Worm (Caenorhabditis elegans) whole organism, late embryonic: ENCODE measurements around the gene F33A8.7.

Experiments
- C08G9.2 ChIP-seq: sonication (generic microtip); optimal IDR thresholded peaks from 2 replicates; lab custom pipeline; 2016; ENCODE audit warnings: mild to moderate bottlenecking, missing genetic modification characterization, moderate library complexity, missing compliant biosample characterization
- C38D4.7 ChIP-seq: fragments of 200-800 bp; sonication (Bioruptor generic); optimal IDR thresholded peaks from 2 replicates; lab custom pipeline; 2018; ENCODE audit warnings: mild to moderate bottlenecking, missing genetic modification characterization, moderate library complexity, missing compliant biosample characterization
- K02D7.2 ChIP-seq: sonication (generic microtip); optimal IDR thresholded peaks from 2 replicates; lab custom pipeline; 2017; ENCODE audit warnings: mild to moderate bottlenecking, missing genetic modification characterization, missing compliant biosample characterization
- K09A11.1 ChIP-seq: sonication (generic microtip); optimal IDR thresholded peaks from 2 replicates; lab custom pipeline; 2017; ENCODE audit warnings: antibody characterized with exemption, mild to moderate bottlenecking, missing genetic modification characterization, missing compliant biosample characterization; ENCODE audit not compliant: insufficient read depth
- Y22D7AL.16 ChIP-seq: sonication (generic microtip); optimal IDR thresholded peaks from 2 replicates; lab custom pipeline; 2016; ENCODE audit warnings: missing genetic modification characterization, missing compliant biosample characterization
- ama-1 ChIP-seq: fragments of 150-350 bp; optimal IDR thresholded peaks from 2 replicates; lab custom pipeline; 2014
- ceh-14 ChIP-seq: sonication (generic microtip); optimal IDR thresholded peaks from 2 replicates; lab custom pipeline; 2016; ENCODE audit warnings: missing genotype, missing genetic modification characterization, missing compliant biosample characterization
- ceh-18 ChIP-seq: sonication (generic microtip); optimal IDR thresholded peaks from 2 replicates; lab custom pipeline; 2016; ENCODE audit warnings: missing genetic modification characterization, missing compliant biosample characterization
- ceh-19 ChIP-seq: fragments of 200-800 bp; sonication (Bioruptor generic); optimal IDR thresholded peaks from 2 replicates; lab custom pipeline; 2018; ENCODE audit warnings: mild to moderate bottlenecking, missing genetic modification characterization, missing compliant biosample characterization
- ceh-22 ChIP-seq: sonication (generic microtip); optimal IDR thresholded peaks from 2 replicates; lab custom pipeline; 2017; ENCODE audit warnings: missing biosample characterization, missing genetic modification characterization
- ceh-31 ChIP-seq: sonication (generic microtip); optimal IDR thresholded peaks from 2 replicates; lab custom pipeline; 2016; ENCODE audit warnings: missing genetic modification characterization, missing compliant biosample characterization
- ceh-6 ChIP-seq: fragments of 200-800 bp; sonication (Bioruptor generic); optimal IDR thresholded peaks from 2 replicates; lab custom pipeline; 2018; ENCODE audit warnings: mild to moderate bottlenecking, missing genetic modification characterization, missing compliant biosample characterization
- ceh-9 ChIP-seq: sonication (generic microtip); optimal IDR thresholded peaks from 2 replicates; lab custom pipeline; 2016; ENCODE audit warnings: mild to moderate bottlenecking, missing genetic modification characterization, inconsistent platforms, missing compliant biosample characterization
- dmd-4 ChIP-seq: sonication (generic microtip); optimal IDR thresholded peaks from 2 replicates; lab custom pipeline; 2016; ENCODE audit warnings: borderline replicate concordance, missing genetic modification characterization, missing compliant biosample characterization
- dve-1 ChIP-seq: sonication (generic microtip); optimal IDR thresholded peaks from 2 replicates; lab custom pipeline; 2017; ENCODE audit warnings: antibody characterized with exemption, mild to moderate bottlenecking, missing genetic modification characterization, missing compliant biosample characterization
- elt-2 ChIP-seq: sonication (generic microtip); optimal IDR thresholded peaks from 2 replicates; lab custom pipeline; 2016; ENCODE audit warnings: missing genetic modification reagents, missing genetic modification characterization, missing compliant biosample characterization
- elt-4 ChIP-seq: sonication (generic microtip); optimal IDR thresholded peaks from 2 replicates; lab custom pipeline; 2016; ENCODE audit warnings: missing genetic modification characterization, missing compliant biosample characterization
- eyg-1 ChIP-seq: sonication (generic microtip); optimal IDR thresholded peaks from 2 replicates; lab custom pipeline; 2016; ENCODE audit warnings: missing genotype, missing genetic modification characterization, missing compliant biosample characterization
- fax-1 ChIP-seq: sonication (generic microtip); optimal IDR thresholded peaks from 2 replicates; lab custom pipeline; 2016; ENCODE audit warnings: missing genotype, missing genetic modification characterization, missing compliant biosample characterization
- fkh-6 ChIP-seq: sonication (generic microtip); optimal IDR thresholded peaks from 2 replicates; lab custom pipeline; 2016; ENCODE audit warnings: missing genetic modification characterization, missing compliant biosample characterization
- hlh-6 ChIP-seq: sonication (generic microtip); optimal IDR thresholded peaks from 2 replicates; lab custom pipeline; 2016; ENCODE audit warnings: missing genotype, missing genetic modification characterization, missing compliant biosample characterization
- lin-11 ChIP-seq: fragments of 200-800 bp; sonication (Bioruptor generic); optimal IDR thresholded peaks from 2 replicates; lab custom pipeline; 2018; ENCODE audit warnings: mild to moderate bottlenecking, missing genetic modification characterization, missing compliant biosample characterization
- madf-2 ChIP-seq: sonication (generic microtip); optimal IDR thresholded peaks from 2 replicates; lab custom pipeline; 2017; ENCODE audit warnings: missing genetic modification characterization, missing compliant biosample characterization
- mec-3 ChIP-seq: sonication (generic microtip); optimal IDR thresholded peaks from 2 replicates; lab custom pipeline; 2016; ENCODE audit warnings: borderline replicate concordance, missing genetic modification characterization, missing compliant biosample characterization
- nfya-1 ChIP-seq: sonication (generic microtip); optimal IDR thresholded peaks from 2 replicates; lab custom pipeline; 2017; ENCODE audit warnings: missing genetic modification characterization, mild to moderate bottlenecking, missing compliant biosample characterization, antibody characterized with exemption, moderate library complexity
- nhr-232 ChIP-seq: sonication (generic microtip); optimal IDR thresholded peaks from 2 replicates; lab custom pipeline; 2016; ENCODE audit warnings: missing genetic modification characterization, missing compliant biosample characterization
- npax-4 ChIP-seq: sonication (generic microtip); optimal IDR thresholded peaks from 2 replicates; lab custom pipeline; 2016; ENCODE audit warnings: missing genetic modification characterization, missing compliant biosample characterization
- pag-3 ChIP-seq: sonication (generic microtip); optimal IDR thresholded peaks from 2 replicates; lab custom pipeline; 2016; ENCODE audit warnings: missing compliant biosample characterization, missing genetic modification characterization, borderline replicate concordance
- pha-4 ChIP-seq: fragments of 150-350 bp; optimal IDR thresholded peaks from 2 replicates; lab custom pipeline; 2018; ENCODE audit warnings: missing biosample characterization, missing genetic modification reagents, missing genetic modification characterization
- ref-2 ChIP-seq: sonication (generic microtip); optimal IDR thresholded peaks from 2 replicates; lab custom pipeline; 2016; ENCODE audit warnings: missing genetic modification characterization, missing compliant biosample characterization
- rnt-1 ChIP-seq: sonication (generic microtip); optimal IDR thresholded peaks from 2 replicates; lab custom pipeline; 2016; ENCODE audit warnings: missing genetic modification characterization, missing compliant biosample characterization
- sdc-2 ChIP-seq: sonication (generic microtip); optimal IDR thresholded peaks from 2 replicates; lab custom pipeline; 2016; ENCODE audit warnings: missing genotype, missing genetic modification characterization, missing compliant biosample characterization
- sox-2 ChIP-seq: fragments of 200-800 bp; sonication (Bioruptor generic); IDR thresholded peaks from 2 replicates; pipeline ENCODE4 v1.3.6; 2022; ENCODE audit warnings: missing genetic modification reagents, missing genetic modification characterization, missing compliant biosample characterization
- sox-4 ChIP-seq: sonication (generic microtip); optimal IDR thresholded peaks from 2 replicates; lab custom pipeline; 2017; ENCODE audit warnings: mild to moderate bottlenecking, missing genetic modification characterization, inconsistent platforms, missing compliant biosample characterization
- syd-9 ChIP-seq: sonication (generic microtip); optimal IDR thresholded peaks from 2 replicates; lab custom pipeline; 2016; ENCODE audit warnings: mild to moderate bottlenecking, missing genetic modification characterization, moderate library complexity, missing compliant biosample characterization
- tbx-2 ChIP-seq: sonication (generic microtip); optimal IDR thresholded peaks from 2 replicates; lab custom pipeline; 2016; ENCODE audit warnings: missing genetic modification characterization, missing compliant biosample characterization
- tbx-7 ChIP-seq: sonication (generic microtip); optimal IDR thresholded peaks from 2 replicates; lab custom pipeline; 2016; ENCODE audit warnings: missing genotype, missing genetic modification characterization, missing compliant biosample characterization
- unc-42 ChIP-seq: sonication (generic microtip); optimal IDR thresholded peaks from 2 replicates; lab custom pipeline; 2016; ENCODE audit warnings: missing genotype, missing genetic modification characterization, missing compliant biosample characterization
- unc-55 ChIP-seq: sonication (generic microtip); optimal IDR thresholded peaks from 2 replicates; lab custom pipeline; 2017; ENCODE audit warnings: missing biosample characterization, missing genetic modification reagents, missing genetic modification characterization
- zip-5 ChIP-seq: sonication (generic microtip); optimal IDR thresholded peaks from 2 replicates; lab custom pipeline; 2016; ENCODE audit warnings: missing genetic modification characterization, missing compliant biosample characterization
- ztf-16 ChIP-seq: sonication (generic microtip); optimal IDR thresholded peaks from 2 replicates; lab custom pipeline; 2017; ENCODE audit warnings: missing genetic modification characterization, missing compliant biosample characterization

Gene F33A8.7

DNA sequence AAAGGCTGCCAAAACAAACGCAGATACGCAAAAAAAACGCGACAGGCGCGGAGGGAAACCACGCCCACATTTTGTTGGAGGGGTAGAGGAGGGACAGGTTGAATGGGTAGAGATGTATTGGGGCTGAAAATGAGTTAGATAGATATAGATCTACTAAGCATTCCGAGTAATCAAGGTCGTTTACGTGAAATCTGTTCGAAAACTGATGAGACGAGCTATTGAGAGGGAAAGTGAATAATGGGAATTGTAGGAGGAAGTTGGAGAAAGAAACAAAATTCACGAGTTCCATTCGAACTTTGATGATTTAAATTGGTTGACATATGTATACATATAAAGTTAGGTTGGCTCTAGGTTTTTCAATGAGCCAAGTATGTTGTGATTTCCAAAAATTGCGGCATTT is 8.6 kb downstream of the F33A8.7 start:
- TF ChIP-seq lin-11 (tag; lab: Kevin White, UChicago) (no peak), zip-5 (tag; lab: Kevin White, UChicago) (no peak), ceh-18 (tag; lab: Kevin White, UChicago) (no peak), pha-4 (no peak), dmd-4 (no peak), npax-4 (tag; lab: Kevin White, UChicago) (no peak), elt-2 (tag; lab: Kevin White, UChicago) (no peak), ceh-9 (no peak), nhr-232 (tag; lab: Kevin White, UChicago) (no peak)
- TF ChIP-seq, all 69 proteins: peak for 0

ce11 chrII:11016835-11016883 is 8.8 kb downstream of the F33A8.7 start, which contains the start of gene ram-2:
ram-2 (minus strand) TSS chrII:11016881.
- TF ChIP-seq unc-55 (GFP tag; lab: Kevin White, UChicago) (no peak), ama-1 (no peak)

ce11 chrII:11016435-11016834 is 9.0 kb downstream of the F33A8.7 start:
- TF ChIP-seq fkh-6 (tag; lab: Kevin White, UChicago) (no peak), Y22D7AL.16 (tag; lab: Kevin White, UChicago) (no peak), elt-2 (tag; lab: Kevin White, UChicago) (no peak)

ce11 chrII:11015734-11016133 is 9.7 kb downstream of the F33A8.7 start:
- TF ChIP-seq npax-4 (tag; lab: Kevin White, UChicago) = no peak
- peak; percentile 65 for TF ChIP-seq elt-4
- TF ChIP-seq ceh-22 (tag; lab: Kevin White, UChicago) = no peak
- no peak for TF ChIP-seq madf-2 (tag; lab: Kevin White, UChicago)
- no peak for TF ChIP-seq dve-1
- TF ChIP-seq hlh-6 = peak; percentile 43
- no peak for TF ChIP-seq ceh-18 (tag; lab: Kevin White, UChicago)
- peak; percentile 17 for TF ChIP-seq mec-3 (tag; lab: Kevin White, UChicago)
- TF ChIP-seq tbx-7 = no peak
- TF ChIP-seq pha-4 = no peak
- no peak for TF ChIP-seq eyg-1 (tag; lab: Kevin White, UChicago)
- TF ChIP-seq K09A11.1 (tag; lab: Kevin White, UChicago) = no peak
- TF ChIP-seq C38D4.7 (GFP tag; lab: Kevin White, UChicago) = no peak
- no peak for TF ChIP-seq ref-2
- no peak for TF ChIP-seq sox-4 (tag; lab: Kevin White, UChicago)
- no peak for TF ChIP-seq tbx-2
- TF ChIP-seq ceh-6 (GFP tag; lab: Kevin White, UChicago) = no peak
- no peak for TF ChIP-seq ceh-14 (tag; lab: Kevin White, UChicago)
- no peak for TF ChIP-seq ama-1
- TF ChIP-seq ceh-31 (tag; lab: Kevin White, UChicago) = no peak
- TF ChIP-seq rnt-1 (tag; lab: Kevin White, UChicago) = no peak
- no peak for TF ChIP-seq nfya-1
- TF ChIP-seq unc-42 = no peak
- no peak for TF ChIP-seq dmd-4
- TF ChIP-seq unc-55 (GFP tag; lab: Kevin White, UChicago) = no peak
- TF ChIP-seq ceh-19 (GFP tag; lab: Kevin White, UChicago) = no peak
- TF ChIP-seq pag-3 (tag; lab: Kevin White, UChicago) = no peak
- no peak for TF ChIP-seq K02D7.2 (tag; lab: Kevin White, UChicago)
- no peak for TF ChIP-seq ztf-16 (tag; lab: Kevin White, UChicago)
- peak; percentile 15 for TF ChIP-seq syd-9 (tag; lab: Kevin White, UChicago)
- peak; percentile 10 for TF ChIP-seq C08G9.2 (tag; lab: Kevin White, UChicago)
- no peak for TF ChIP-seq sox-2 (GFP tag; lab: Robert Waterston, UW)
- no peak for TF ChIP-seq fax-1 (tag; lab: Kevin White, UChicago)
- peak; percentile 26 for TF ChIP-seq sdc-2
